Fruit fly (Drosophila melanogaster): Measurements from ENCODE around the gene Lip2.

- TF ChIP-seq CG16779 (tag; optimal IDR thresholded peaks at IDR 0.05) (no peak), CG10631 (GFP tag; optimal IDR thresholded peaks at IDR 0.05) (no peak), CG1621 (tag; optimal IDR thresholded peaks at IDR 0.05) (no peak), Blimp-1 (GFP tag; optimal IDR thresholded peaks at IDR 0.05) (no peak), CG34406 (GFP tag; optimal IDR thresholded peaks at IDR 0.05) (no peak)
Measured at dm6 chr2L:10694053-10694618, 15.1 kb downstream of the Lip2 start, which contains the start of gene CG17108.
